Worm (Caenorhabditis elegans) whole organism, L1 larva: ENCODE data around the gene vha-8.

Experiments used
- C34B4.2 ChIP-seq: sonication (generic microtip); optimal IDR thresholded peaks from 2 replicates; lab custom pipeline; 2017; ENCODE audit warnings: mild to moderate bottlenecking, missing genetic modification characterization, missing compliant biosample characterization
- aly-2 ChIP-seq: fragments of 150-350 bp; optimal IDR thresholded peaks from 2 replicates; lab custom pipeline; 2014; ENCODE audit warnings: missing biosample characterization, missing genetic modification characterization
- ceh-82 ChIP-seq, 3 experiments: fragments of 150-350 bp in 1 of 3; sonication (generic microtip) in 2 of 3; optimal IDR thresholded peaks; 2 replicates each; lab custom pipeline; 2014 to 2017; ENCODE audit warnings: missing biosample characterization in 3 of 3, missing genetic modification characterization in 3 of 3
- ceh-88 ChIP-seq: fragments of 200-800 bp; sonication (Bioruptor generic); IDR thresholded peaks from 2 replicates; pipeline ENCODE4 v1.3.6; 2022; ENCODE audit warnings: missing genetic modification characterization, missing compliant biosample characterization
- efl-1 ChIP-seq, 4 experiments: fragments of 150-350 bp; optimal IDR thresholded peaks in 3 of 4; peaks in 1 of 4; 1 replicate in 1 of 4; 2 replicates in 3 of 4; lab custom pipeline; 2014; ENCODE audit warnings: missing biosample characterization in 2 of 4, missing genetic modification characterization in 2 of 4, missing genetic modification reagents in 2 of 4
- fkh-8 ChIP-seq: sonication (generic microtip); optimal IDR thresholded peaks from 2 replicates; lab custom pipeline; 2016; ENCODE audit warnings: mild to moderate bottlenecking, missing genetic modification characterization, missing compliant biosample characterization
- jun-1 ChIP-seq: fragments of 150-350 bp; optimal IDR thresholded peaks from 2 replicates; lab custom pipeline; 2014; ENCODE audit warnings: missing biosample characterization, missing genetic modification reagents, missing genetic modification characterization
- lin-13 ChIP-seq: fragments of 150-350 bp; optimal IDR thresholded peaks from 2 replicates; lab custom pipeline; 2014; ENCODE audit warnings: missing biosample characterization, missing genetic modification reagents, missing genetic modification characterization
- lin-35 ChIP-seq, 2 experiments: fragments of 150-350 bp; optimal IDR thresholded peaks; 2 replicates each; lab custom pipeline; 2014; ENCODE audit warnings: missing biosample characterization in 2 of 2, missing genetic modification characterization in 2 of 2, missing genetic modification reagents in 2 of 2
- lin-39 ChIP-seq: fragments of 150-350 bp; optimal IDR thresholded peaks from 2 replicates; lab custom pipeline; 2014; ENCODE audit warnings: missing biosample characterization, missing genetic modification reagents, missing genetic modification characterization
- mdl-1 ChIP-seq, 2 experiments: fragments of 150-350 bp; optimal IDR thresholded peaks; 2 replicates each; lab custom pipeline; 2014 to 2017; ENCODE audit warnings: missing biosample characterization in 2 of 2, missing genetic modification characterization in 2 of 2, inconsistent platforms in 1 of 2
- snu-23 ChIP-seq: sonication (generic microtip); optimal IDR thresholded peaks from 2 replicates; lab custom pipeline; 2016; ENCODE audit warnings: missing genetic modification characterization, missing compliant biosample characterization
- sox-4 ChIP-seq: sonication (generic microtip); optimal IDR thresholded peaks from 2 replicates; lab custom pipeline; 2016; ENCODE audit warnings: missing genetic modification characterization, missing compliant biosample characterization
- unc-130 ChIP-seq: fragments of 150-350 bp; optimal IDR thresholded peaks from 2 replicates; lab custom pipeline; 2017; ENCODE audit warnings: missing biosample characterization, missing genetic modification characterization, inconsistent platforms

ce11 chrIV:6793310-6793966 lies 2.6 kb downstream of the vha-8 start:
- no peak for TF ChIP-seq jun-1 (tag; lab: Kevin White, UChicago)
- TF ChIP-seq efl-1 (optimal IDR thresholded peaks at IDR 0.05; lab: Kevin White, UChicago): no peak
- no peak for TF ChIP-seq efl-1 (GFP tag; optimal IDR thresholded peaks at IDR 0.05 in 1 of 2; lab: Kevin White, UChicago)
- no peak for TF ChIP-seq ceh-82 (tag; optimal IDR thresholded peaks at IDR 0.05; lab: Kevin White, UChicago)
- TF ChIP-seq lin-13 (GFP tag; lab: Kevin White, UChicago): no peak
- no peak for TF ChIP-seq fkh-8 (tag; lab: Kevin White, UChicago)
- TF ChIP-seq lin-39 (tag; lab: Kevin White, UChicago): no peak
- no peak for TF ChIP-seq ceh-88
- TF ChIP-seq unc-130: no peak
- no peak for TF ChIP-seq sox-4 (tag; lab: Kevin White, UChicago)
- TF ChIP-seq lin-35 (GFP tag; optimal IDR thresholded peaks at IDR 0.05; lab: Kevin White, UChicago): no peak
- no peak for TF ChIP-seq aly-2 (tag; lab: Kevin White, UChicago)
- no peak for TF ChIP-seq snu-23 (GFP tag; lab: Kevin White, UChicago)
- TF ChIP-seq mdl-1 (tag; optimal IDR thresholded peaks at IDR 0.05; lab: Kevin White, UChicago): no peak
- TF ChIP-seq C34B4.2 (tag; lab: Kevin White, UChicago): no peak
